Worm (Caenorhabditis elegans) whole organism, mixed stage, embryonic: Measurements from ENCODE around the gene taf-9.

Source experiments
- M03D4.4 ChIP-seq: sonication (generic microtip); optimal IDR thresholded peaks from 2 replicates; lab custom pipeline; 2017; ENCODE audit warnings: mild to moderate bottlenecking, missing genetic modification characterization, missing compliant biosample characterization
- bed-3 ChIP-seq: fragments of 200-800 bp; sonication (Bioruptor generic); optimal IDR thresholded peaks from 3 replicates; lab custom pipeline; 2018; ENCODE audit warnings: mild to moderate bottlenecking, missing genetic modification characterization, moderate library complexity, missing compliant biosample characterization
- blmp-1 ChIP-seq: fragments of 150-350 bp; optimal IDR thresholded peaks from 2 replicates; lab custom pipeline; 2014; ENCODE audit warnings: missing biosample characterization, missing genetic modification characterization
- ceh-39 ChIP-seq: fragments of 150-350 bp; optimal IDR thresholded peaks from 2 replicates; lab custom pipeline; 2014; ENCODE audit warnings: missing biosample characterization, missing genetic modification characterization
- ceh-43 ChIP-seq: fragments of 200-800 bp; sonication (Bioruptor generic); optimal IDR thresholded peaks from 2 replicates; lab custom pipeline; 2018; ENCODE audit warnings: mild to moderate bottlenecking, missing genetic modification characterization, moderate library complexity, missing compliant biosample characterization
- ceh-83 ChIP-seq: fragments of 200-800 bp; sonication (Bioruptor generic); optimal IDR thresholded peaks from 2 replicates; lab custom pipeline; 2018; ENCODE audit warnings: mild to moderate bottlenecking, missing genetic modification characterization, missing compliant biosample characterization
- ces-1 ChIP-seq: fragments of 150-350 bp; optimal IDR thresholded peaks from 2 replicates; lab custom pipeline; 2014; ENCODE audit warnings: missing biosample characterization, missing genetic modification reagents, missing genetic modification characterization
- cnd-1 ChIP-seq: fragments of 200-800 bp; sonication (Bioruptor generic); optimal IDR thresholded peaks from 2 replicates; lab custom pipeline; 2018; ENCODE audit warnings: mild to moderate bottlenecking, missing genetic modification characterization, missing compliant biosample characterization
- drap-1 ChIP-seq: fragments of 200-800 bp; sonication (Bioruptor generic); optimal IDR thresholded peaks from 3 replicates; lab custom pipeline; 2018; ENCODE audit warnings: mild to moderate bottlenecking, missing genetic modification characterization, missing compliant biosample characterization
- elt-3 ChIP-seq: fragments of 150-350 bp; optimal IDR thresholded peaks from 2 replicates; lab custom pipeline; 2014; ENCODE audit warnings: missing biosample characterization, missing genetic modification characterization
- flh-1 ChIP-seq: fragments of 200-800 bp; sonication (Bioruptor generic); optimal IDR thresholded peaks from 2 replicates; lab custom pipeline; 2018; ENCODE audit warnings: mild to moderate bottlenecking, missing genetic modification characterization, moderate library complexity, missing compliant biosample characterization
- ham-2 ChIP-seq: fragments of 200-800 bp; sonication (Bioruptor generic); optimal IDR thresholded peaks from 2 replicates; lab custom pipeline; 2018; ENCODE audit warnings: mild to moderate bottlenecking, missing genetic modification characterization, missing compliant biosample characterization
- hlh-1 ChIP-seq: fragments of 150-350 bp; optimal IDR thresholded peaks from 2 replicates; lab custom pipeline; 2014; ENCODE audit warnings: missing biosample characterization, missing genetic modification reagents, missing genetic modification characterization
- lin-13 ChIP-seq: fragments of 150-350 bp; optimal IDR thresholded peaks from 2 replicates; lab custom pipeline; 2014; ENCODE audit warnings: missing biosample characterization, missing genetic modification characterization
- lin-32 ChIP-seq: fragments of 200-800 bp; sonication (Bioruptor generic); optimal IDR thresholded peaks from 2 replicates; lab custom pipeline; 2018; ENCODE audit warnings: mild to moderate bottlenecking, missing genetic modification characterization, missing compliant biosample characterization
- lsy-2 ChIP-seq: fragments of 150-350 bp; optimal IDR thresholded peaks from 2 replicates; lab custom pipeline; 2014; ENCODE audit warnings: missing biosample characterization, missing genetic modification characterization
- mab-5 ChIP-seq: fragments of 150-350 bp; optimal IDR thresholded peaks from 2 replicates; lab custom pipeline; 2014; ENCODE audit warnings: missing biosample characterization, missing genetic modification characterization
- mep-1 ChIP-seq: fragments of 150-350 bp; optimal IDR thresholded peaks from 2 replicates; lab custom pipeline; 2017; ENCODE audit warnings: missing biosample characterization, missing genetic modification reagents, missing genetic modification characterization, inconsistent platforms
- mls-2 ChIP-seq: sonication (generic microtip); optimal IDR thresholded peaks from 2 replicates; lab custom pipeline; 2016; ENCODE audit warnings: mild to moderate bottlenecking, missing genetic modification characterization, moderate library complexity, missing compliant biosample characterization
- nhr-12 ChIP-seq: fragments of 150-350 bp; optimal IDR thresholded peaks from 2 replicates; lab custom pipeline; 2014; ENCODE audit warnings: missing biosample characterization, missing genetic modification characterization
- nhr-2 ChIP-seq: fragments of 150-350 bp; optimal IDR thresholded peaks from 2 replicates; lab custom pipeline; 2014; ENCODE audit warnings: missing biosample characterization, missing genetic modification characterization
- nhr-237 ChIP-seq: fragments of 150-350 bp; optimal IDR thresholded peaks from 2 replicates; lab custom pipeline; 2014; ENCODE audit warnings: missing biosample characterization, missing genetic modification characterization
- nhr-28 ChIP-seq: fragments of 150-350 bp; optimal IDR thresholded peaks from 2 replicates; lab custom pipeline; 2014; ENCODE audit warnings: missing biosample characterization, missing genetic modification characterization
- nhr-76 ChIP-seq: sonication (generic microtip); optimal IDR thresholded peaks from 2 replicates; lab custom pipeline; 2017; ENCODE audit warnings: missing biosample characterization, missing genetic modification characterization
- pha-4 ChIP-seq: fragments of 150-350 bp; optimal IDR thresholded peaks from 2 replicates; lab custom pipeline; 2018; ENCODE audit warnings: missing biosample characterization, missing genetic modification reagents, missing genetic modification characterization
- sem-2 ChIP-seq: fragments of 200-800 bp; sonication (Bioruptor generic); optimal IDR thresholded peaks from 2 replicates; lab custom pipeline; 2018; ENCODE audit warnings: mild to moderate bottlenecking, missing genetic modification characterization, missing compliant biosample characterization
- snpc-4 ChIP-seq: fragments of 150-350 bp; optimal IDR thresholded peaks from 2 replicates; lab custom pipeline; 2014; ENCODE audit warnings: missing biosample characterization, missing genetic modification characterization
- sptf-1 ChIP-seq: sonication (generic microtip); optimal IDR thresholded peaks from 2 replicates; lab custom pipeline; 2017; ENCODE audit warnings: mild to moderate bottlenecking, missing genetic modification characterization, moderate library complexity, missing compliant biosample characterization
- tbx-8 ChIP-seq: fragments of 200-800 bp; sonication (Bioruptor generic); optimal IDR thresholded peaks from 2 replicates; lab custom pipeline; 2018; ENCODE audit warnings: mild to moderate bottlenecking, missing genetic modification characterization, moderate library complexity, missing compliant biosample characterization
- unc-120 ChIP-seq: sonication (generic microtip); optimal IDR thresholded peaks from 2 replicates; lab custom pipeline; 2017; ENCODE audit warnings: missing genetic modification characterization, missing compliant biosample characterization; ENCODE audit not compliant: poor library complexity, severe bottlenecking
- unc-39 ChIP-seq: fragments of 150-350 bp; optimal IDR thresholded peaks from 2 replicates; lab custom pipeline; 2014; ENCODE audit warnings: missing biosample characterization, missing genetic modification characterization
- unc-62 ChIP-seq: fragments of 150-350 bp; optimal IDR thresholded peaks from 2 replicates; lab custom pipeline; 2014; ENCODE audit warnings: missing biosample characterization, missing genetic modification reagents, missing genetic modification characterization
- ztf-11 ChIP-seq: fragments of 150-350 bp; optimal IDR thresholded peaks from 2 replicates; lab custom pipeline; 2014; ENCODE audit warnings: missing biosample characterization, missing genetic modification characterization

taf-9 gene

ce11 chrIII:13622268-13622667 is 1.8 kb upstream of the taf-9 start, which contains the start of gene hip-1:
Gene hip-1, minus strand, starts transcription at chrIII:13622492.
- TF ChIP-seq pha-4 (tag; lab: Kevin White, UChicago), result no peak
- peak; percentile 40 for TF ChIP-seq mep-1 (tag; lab: Kevin White, UChicago)
- TF ChIP-seq tbx-8 (GFP tag; lab: Kevin White, UChicago), result no peak
- no peak for TF ChIP-seq drap-1 (GFP tag; lab: Kevin White, UChicago)
- TF ChIP-seq ces-1, result peak; percentile 40
- TF ChIP-seq unc-39 (tag; lab: Kevin White, UChicago), result no peak
- TF ChIP-seq unc-120 (tag; lab: Kevin White, UChicago), result peak; percentile 11
- peak; percentile 45 for TF ChIP-seq lsy-2 (tag; lab: Kevin White, UChicago)
- TF ChIP-seq ceh-39 (tag; lab: Kevin White, UChicago), result no peak
- TF ChIP-seq unc-62 (GFP tag; lab: Kevin White, UChicago), result peak; percentile 17
- peak; percentile 23 for TF ChIP-seq nhr-237 (tag; lab: Kevin White, UChicago)

ce11 chrIII:13623014-13623413 is 1.1 kb upstream of the taf-9 start, which contains the start of gene mlc-5:
Gene mlc-5, plus strand, starts transcription at chrIII:13623314.
- TF ChIP-seq mab-5, result no peak
- TF ChIP-seq nhr-237 (tag; lab: Kevin White, UChicago), result no peak
- TF ChIP-seq mls-2 (tag; lab: Kevin White, UChicago), result no peak
- TF ChIP-seq lin-13 (tag; lab: Kevin White, UChicago), result no peak
- no peak for TF ChIP-seq nhr-76 (tag; lab: Kevin White, UChicago)
- no peak for TF ChIP-seq snpc-4 (tag; lab: Kevin White, UChicago)
- no peak for TF ChIP-seq cnd-1 (tag; lab: Kevin White, UChicago)
- TF ChIP-seq ham-2 (GFP tag; lab: Kevin White, UChicago), result no peak
- TF ChIP-seq nhr-2 (tag; lab: Kevin White, UChicago), result no peak
- TF ChIP-seq ceh-83 (GFP tag; lab: Kevin White, UChicago), result no peak

ce11 chrIII:13625650-13626430 is 1.8 kb downstream of the taf-9 start:
- TF ChIP-seq nhr-2 (tag; lab: Kevin White, UChicago), result no peak
- no peak for TF ChIP-seq nhr-12 (tag; lab: Kevin White, UChicago)
- no peak for TF ChIP-seq ham-2 (GFP tag; lab: Kevin White, UChicago)
- TF ChIP-seq nhr-28 (tag; lab: Kevin White, UChicago), result no peak
- TF ChIP-seq sem-2, result no peak
- TF ChIP-seq flh-1 (GFP tag; lab: Kevin White, UChicago), result no peak
- no peak for TF ChIP-seq snpc-4 (tag; lab: Kevin White, UChicago)
- no peak for TF ChIP-seq blmp-1 (tag; lab: Kevin White, UChicago)
- TF ChIP-seq ztf-11, result no peak
- TF ChIP-seq M03D4.4 (tag; lab: Kevin White, UChicago), result no peak
- TF ChIP-seq elt-3 (tag; lab: Kevin White, UChicago), result no peak
- no peak for TF ChIP-seq bed-3 (GFP tag; lab: Kevin White, UChicago)
- TF ChIP-seq nhr-237 (tag; lab: Kevin White, UChicago), result no peak
- TF ChIP-seq ces-1, result no peak
- no peak for TF ChIP-seq ceh-43 (GFP tag; lab: Kevin White, UChicago)
- no peak for TF ChIP-seq lin-32
- TF ChIP-seq lin-13 (tag; lab: Kevin White, UChicago), result no peak
- no peak for TF ChIP-seq cnd-1 (tag; lab: Kevin White, UChicago)
- no peak for TF ChIP-seq mls-2 (tag; lab: Kevin White, UChicago)
- TF ChIP-seq lsy-2 (tag; lab: Kevin White, UChicago), result no peak
- TF ChIP-seq, all 35 proteins: peak for 0

- TF ChIP-seq elt-3 (tag; lab: Kevin White, UChicago), result no peak
Measured at ce11 chrIII:13626692-13627091, 2.6 kb downstream of the taf-9 start, which contains the start of gene T12D8.5. Gene T12D8.5, minus strand, starts transcription at chrIII:13626786.

ce11 chrIII:13630708-13631107 is 6.6 kb downstream of the taf-9 start, which contains the start of gene arrd-17:
Gene arrd-17, minus strand, starts transcription at chrIII:13630808.
- TF ChIP-seq snpc-4 (tag; lab: Kevin White, UChicago) (no peak), hlh-1 (tag; lab: Kevin White, UChicago) (no peak), flh-1 (GFP tag; lab: Kevin White, UChicago) (no peak), sem-2 (no peak), mls-2 (tag; lab: Kevin White, UChicago) (no peak), nhr-237 (tag; lab: Kevin White, UChicago) (no peak), ztf-11 (no peak), lin-32 (no peak), drap-1 (GFP tag; lab: Kevin White, UChicago) (no peak), nhr-76 (tag; lab: Kevin White, UChicago) (no peak), pha-4 (tag; lab: Kevin White, UChicago) (no peak), sptf-1 (tag; lab: Kevin White, UChicago) (no peak)
